Fruit fly (Drosophila melanogaster): ENCODE results near the gene bai.

Gene bai

DNA sequence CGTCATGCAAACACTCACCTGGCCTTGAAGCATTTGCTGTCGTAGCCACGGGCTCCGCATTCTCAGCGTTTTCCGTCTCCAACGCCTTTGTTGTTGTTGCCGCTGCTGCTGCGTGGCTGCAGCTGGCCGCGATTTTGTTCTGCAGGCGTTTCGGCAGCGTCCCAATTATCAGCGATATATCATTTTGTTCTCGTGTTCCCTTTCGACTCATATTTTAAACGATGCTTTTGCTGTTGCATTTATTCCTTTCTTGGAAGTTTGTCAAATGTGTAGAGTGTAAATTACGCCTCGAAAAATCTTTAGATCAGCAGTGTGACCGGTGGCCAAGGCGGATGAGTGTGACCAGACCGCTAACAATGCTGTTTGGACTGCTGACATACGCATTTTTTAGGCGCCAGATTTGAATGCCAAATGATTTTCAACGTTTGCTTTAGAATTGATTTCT is 6.0 kb upstream of the bai start, which contains the start of gene Smg6 (continued):
- no peak for TF ChIP-seq sens-2 (GFP tag; IDR thresholded peaks at IDR 0.05)
- TF ChIP-seq CG8765 (GFP tag; IDR thresholded peaks at IDR 0.05), result no peak
- no peak for TF ChIP-seq klu (GFP tag; IDR thresholded peaks at IDR 0.05)
- TF ChIP-seq CG13894 (tag; optimal IDR thresholded peaks at IDR 0.05), result no peak
- no peak for TF ChIP-seq PHDP (tag; optimal IDR thresholded peaks at IDR 0.05)
- TF ChIP-seq pfk (GFP tag; optimal IDR thresholded peaks at IDR 0.05), result no peak
- no peak for TF ChIP-seq CoRest (tag; optimal IDR thresholded peaks at IDR 0.05)
- TF ChIP-seq da (GFP tag; optimal IDR thresholded peaks at IDR 0.05), result no peak
- no peak for TF ChIP-seq crol (GFP tag; IDR thresholded peaks at IDR 0.05)
- no peak for TF ChIP-seq CG10654 (GFP tag; optimal IDR thresholded peaks at IDR 0.05)
- no peak for TF ChIP-seq jumu (GFP tag; optimal IDR thresholded peaks at IDR 0.05)
- no peak for TF ChIP-seq Oli (tag; optimal IDR thresholded peaks at IDR 0.05)
- no peak for TF ChIP-seq CG8359 (GFP tag; optimal IDR thresholded peaks at IDR 0.05; ENCODE audit: borderline replicate concordance)
- TF ChIP-seq pho (GFP tag; optimal IDR thresholded peaks at IDR 0.05), result no peak
- TF ChIP-seq BtbVII (GFP tag; optimal IDR thresholded peaks at IDR 0.05), result no peak
- peak; percentile 3 for TF ChIP-seq phol (tag; optimal IDR thresholded peaks at IDR 0.05)
- TF ChIP-seq CG7745 (tag; optimal IDR thresholded peaks at IDR 0.05), result no peak
- no peak for TF ChIP-seq ash1 (GFP tag; optimal IDR thresholded peaks at IDR 0.05)
- TF ChIP-seq CG4328 (GFP tag; optimal IDR thresholded peaks at IDR 0.05), result no peak
- no peak for TF ChIP-seq CG8944 (GFP tag; optimal IDR thresholded peaks at IDR 0.05)
- TF ChIP-seq Meics (GFP tag; optimal IDR thresholded peaks at IDR 0.05), result no peak
- TF ChIP-seq tio (GFP tag; optimal IDR thresholded peaks at IDR 0.05), result no peak
- TF ChIP-seq Spps (tag; optimal IDR thresholded peaks at IDR 0.05), result no peak
- no peak for TF ChIP-seq Gsc (GFP tag; IDR thresholded peaks at IDR 0.05)
- TF ChIP-seq Fer1 (GFP tag; optimal IDR thresholded peaks at IDR 0.05), result peak; percentile 46
- TF ChIP-seq BEAF-32 (GFP tag; optimal IDR thresholded peaks at IDR 0.05), result peak; percentile 39
- no peak for TF ChIP-seq br (optimal IDR thresholded peaks at IDR 0.05)
- TF ChIP-seq onecut (GFP tag; IDR thresholded peaks at IDR 0.05), result no peak
- no peak for TF ChIP-seq CG11723 (GFP tag; optimal IDR thresholded peaks at IDR 0.05)
- TF ChIP-seq CG1832 (GFP tag; optimal IDR thresholded peaks at IDR 0.05), result no peak
- no peak for TF ChIP-seq zfh1 (GFP tag; IDR thresholded peaks at IDR 0.05)
- no peak for TF ChIP-seq chn (GFP tag; optimal IDR thresholded peaks at IDR 0.05)
- no peak for TF ChIP-seq CG9727 (GFP tag; optimal IDR thresholded peaks at IDR 0.05)
- no peak for TF ChIP-seq sna (GFP tag; IDR thresholded peaks at IDR 0.05; ENCODE audit: partially characterized antibody)
- TF ChIP-seq sd (tag; optimal IDR thresholded peaks at IDR 0.05), result no peak
- TF ChIP-seq crp (GFP tag; optimal IDR thresholded peaks at IDR 0.05), result peak in 1 of 2 experiments; percentile 18
- no peak for TF ChIP-seq Hr3 (GFP tag; optimal IDR thresholded peaks at IDR 0.05)
- TF ChIP-seq zen (tag; optimal IDR thresholded peaks at IDR 0.05), result peak; percentile 22
- TF ChIP-seq rib (GFP tag; IDR thresholded peaks at IDR 0.05), result no peak
- TF ChIP-seq bbx (GFP tag; IDR thresholded peaks at IDR 0.05; ENCODE audit: partially characterized antibody), result 0 out of 2 replicates have a peak, but pooled peaks have one; percentile 30
- TF ChIP-seq CG15011 (GFP tag; optimal IDR thresholded peaks at IDR 0.05), result no peak
- TF ChIP-seq dmrt11E (tag; optimal IDR thresholded peaks at IDR 0.05), result no peak
- no peak for TF ChIP-seq CG11093 (GFP tag; IDR thresholded peaks at IDR 0.05)
- no peak for TF ChIP-seq Hey (tag; optimal IDR thresholded peaks at IDR 0.05)
- TF ChIP-seq CG6813 (GFP tag; optimal IDR thresholded peaks at IDR 0.05), result no peak
- no peak for TF ChIP-seq jing (GFP tag; optimal IDR thresholded peaks at IDR 0.05)
- no peak for TF ChIP-seq CG14965 (GFP tag; optimal IDR thresholded peaks at IDR 0.05; ENCODE audit: borderline replicate concordance)
- TF ChIP-seq CG12236 (GFP tag; optimal IDR thresholded peaks at IDR 0.05), result no peak
- TF ChIP-seq emc (GFP tag; optimal IDR thresholded peaks at IDR 0.05), result no peak
- TF ChIP-seq Optix (GFP tag; IDR thresholded peaks at IDR 0.05), result no peak
- TF ChIP-seq gem (tag; optimal IDR thresholded peaks at IDR 0.05), result no peak

Data from whole organism, embryonic.